Worm (Caenorhabditis elegans): ENCODE measurements around the gene F11C7.2.

DNA sequence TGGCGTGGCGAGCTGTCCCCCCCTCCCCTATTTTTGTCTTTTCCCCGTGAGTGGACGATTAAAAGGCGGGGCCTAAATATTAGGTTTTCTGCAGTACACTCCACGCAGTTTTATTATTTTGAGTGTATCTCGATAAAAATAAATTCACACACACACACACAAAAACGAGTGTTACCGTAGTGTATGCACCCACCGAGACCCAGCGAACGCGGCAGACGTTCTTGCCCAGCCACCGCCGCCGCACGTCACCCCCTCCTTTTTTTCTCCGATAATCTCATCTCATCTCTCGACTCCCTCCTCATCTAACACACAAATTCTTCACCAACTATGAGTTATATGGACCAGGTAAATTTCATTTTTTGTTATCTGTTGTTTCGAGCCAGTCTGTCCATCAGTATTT is 37.6 kb downstream of the F11C7.2 start, which contains the start of gene fubl-3:
- TF ChIP-seq fkh-10 (GFP tag; optimal IDR thresholded peaks at IDR 0.05) (no peak), Y48G9A.11 (GFP tag; IDR thresholded peaks at IDR 0.05) (no peak), F44E2.7 (GFP tag; IDR thresholded peaks at IDR 0.05) (no peak), jun-1 (tag; optimal IDR thresholded peaks at IDR 0.05) (no peak), madf-5 (GFP tag; IDR thresholded peaks at IDR 0.05) (no peak)
